Fruit fly (Drosophila melanogaster) whole organism, embryonic: ENCODE measurements around the gene CG1896.
A peak's percentile ranks its signal among the peaks of the same experiment; 100 is the strongest.

ENCODE experiments used
- ATbp ChIP-seq: fragments of 200-800 bp; sonication (Bioruptor generic); optimal IDR thresholded peaks from 2 replicates; lab custom pipeline; 2017; ENCODE audit warnings: missing biosample characterization, mild to moderate bottlenecking, missing genetic modification characterization, missing genetic modification reagents
- CG1024 ChIP-seq: fragments of 200-800 bp; sonication (Bioruptor generic); IDR thresholded peaks from 2 replicates; pipeline ENCODE4 v1.3.6; 2022; ENCODE audit warnings: missing biosample characterization, missing genetic modification characterization
- CG10267 ChIP-seq: fragments of 200-800 bp; sonication (Bioruptor generic); optimal IDR thresholded peaks from 2 replicates; lab custom pipeline; 2018; ENCODE audit warnings: missing biosample characterization, mild to moderate bottlenecking, missing genetic modification characterization, moderate library complexity
- CG12236 ChIP-seq: fragments of 200-800 bp; sonication (Bioruptor generic); optimal IDR thresholded peaks from 2 replicates; lab custom pipeline; 2016; ENCODE audit warnings: missing biosample characterization, missing genetic modification characterization
- CG12299 ChIP-seq: fragments of 200-800 bp; sonication (Bioruptor generic); optimal IDR thresholded peaks from 2 replicates; lab custom pipeline; 2018; ENCODE audit warnings: missing biosample characterization, mild to moderate bottlenecking, missing genetic modification characterization
- CG13894 ChIP-seq: fragments of 200-800 bp; sonication (Bioruptor generic); optimal IDR thresholded peaks from 3 replicates; lab custom pipeline; 2018; ENCODE audit warnings: missing biosample characterization, mild to moderate bottlenecking, missing genetic modification characterization, moderate library complexity
- CG14050 ChIP-seq: fragments of 200-800 bp; sonication (Bioruptor generic); IDR thresholded peaks from 3 replicates; pipeline ENCODE4 v1.3.6; 2022; ENCODE audit warnings: missing biosample characterization, missing genetic modification characterization
- CG14965 ChIP-seq: fragments of 200-800 bp; sonication (Bioruptor generic); optimal IDR thresholded peaks from 2 replicates; lab custom pipeline; 2016; ENCODE audit warnings: missing biosample characterization, missing genetic modification characterization, borderline replicate concordance
- CG15601 ChIP-seq: fragments of 200-800 bp; sonication (Bioruptor generic); optimal IDR thresholded peaks from 3 replicates; lab custom pipeline; 2019; ENCODE audit warnings: missing biosample characterization, mild to moderate bottlenecking, missing genetic modification characterization, moderate library complexity
- CG16779 ChIP-seq: fragments of 200-800 bp; sonication (Bioruptor generic); IDR thresholded peaks from 2 replicates; pipeline ENCODE4 v1.3.6; 2022; ENCODE audit warnings: missing biosample characterization, missing genetic modification characterization
- CG16815 ChIP-seq: fragments of 200-800 bp; sonication (Bioruptor generic); optimal IDR thresholded peaks from 3 replicates; lab custom pipeline; 2017; ENCODE audit warnings: missing biosample characterization, mild to moderate bottlenecking, missing genetic modification characterization
- CG17829 ChIP-seq: fragments of 200-800 bp; optimal IDR thresholded peaks from 2 replicates; lab custom pipeline; 2019; ENCODE audit warnings: missing biosample characterization, mild to moderate bottlenecking, missing genetic modification characterization, moderate library complexity
- CG1832 ChIP-seq: fragments of 200-800 bp; sonication (Bioruptor generic); optimal IDR thresholded peaks from 2 replicates; lab custom pipeline; 2017; ENCODE audit warnings: missing biosample characterization, mild to moderate bottlenecking, missing genetic modification characterization, inconsistent platforms
- CG18599 ChIP-seq: fragments of 200-800 bp; sonication (Bioruptor generic); optimal IDR thresholded peaks from 3 replicates; lab custom pipeline; 2017; ENCODE audit warnings: missing biosample characterization, missing genetic modification characterization, mild to moderate bottlenecking, moderate library complexity, missing genetic modification reagents
- CG30403 ChIP-seq: fragments of 200-800 bp; sonication (Bioruptor generic); optimal IDR thresholded peaks from 3 replicates; lab custom pipeline; 2016; ENCODE audit warnings: missing biosample characterization, missing genetic modification characterization
- CG31365 ChIP-seq: fragments of 200-800 bp; sonication (Bioruptor generic); optimal IDR thresholded peaks from 2 replicates; lab custom pipeline; 2018; ENCODE audit warnings: missing biosample characterization, mild to moderate bottlenecking, missing genetic modification characterization
- CG32532 ChIP-seq: fragments of 200-800 bp; sonication (Bioruptor generic); IDR thresholded peaks from 2 replicates; pipeline ENCODE4 v1.3.6; 2022; ENCODE audit warnings: missing biosample characterization, missing genetic modification characterization
- CG3838 ChIP-seq: fragments of 200-800 bp; sonication (Bioruptor generic); optimal IDR thresholded peaks from 3 replicates; lab custom pipeline; 2016; ENCODE audit warnings: missing biosample characterization, missing genetic modification characterization
- CG3847 ChIP-seq: fragments of 200-800 bp; sonication (Bioruptor generic); IDR thresholded peaks from 2 replicates; pipeline ENCODE4 v1.3.6; 2022; ENCODE audit warnings: missing biosample characterization, missing genetic modification characterization
- CG4360 ChIP-seq: fragments of 200-800 bp; sonication (Bioruptor generic); IDR thresholded peaks from 2 replicates; pipeline ENCODE4 v1.3.6; 2022; ENCODE audit warnings: missing biosample characterization, missing genetic modification characterization
- CG4854 ChIP-seq: fragments of 200-800 bp; sonication (Bioruptor generic); optimal IDR thresholded peaks from 2 replicates; lab custom pipeline; 2016; ENCODE audit warnings: missing biosample characterization, missing genetic modification characterization, inconsistent platforms
- CG6654 ChIP-seq: fragments of 200-800 bp; sonication (Bioruptor generic); optimal IDR thresholded peaks from 2 replicates; lab custom pipeline; 2017; ENCODE audit warnings: missing biosample characterization, mild to moderate bottlenecking, missing genetic modification characterization
- CG7556 ChIP-seq: fragments of 200-800 bp; sonication (Bioruptor generic); optimal IDR thresholded peaks from 2 replicates; lab custom pipeline; 2017; ENCODE audit warnings: missing biosample characterization, mild to moderate bottlenecking, missing genetic modification characterization
- CG9215 ChIP-seq: fragments of 200-800 bp; sonication (Bioruptor generic); IDR thresholded peaks from 2 replicates; pipeline ENCODE4 v1.3.6; 2022; ENCODE audit warnings: missing biosample characterization, missing genetic modification characterization
- CG9437 ChIP-seq: fragments of 200-800 bp; sonication (Bioruptor generic); optimal IDR thresholded peaks from 2 replicates; lab custom pipeline; 2018; ENCODE audit warnings: missing biosample characterization, mild to moderate bottlenecking, missing genetic modification characterization
- Dip2 ChIP-seq: fragments of 200-800 bp; sonication (Bioruptor generic); IDR thresholded peaks from 2 replicates; pipeline ENCODE4 v1.3.6; 2022; ENCODE audit warnings: missing biosample characterization, missing genetic modification characterization
- E2f2 ChIP-seq: fragments of 200-800 bp; sonication (Bioruptor generic); IDR thresholded peaks from 2 replicates; pipeline ENCODE4 v1.3.6; 2022; ENCODE audit warnings: missing biosample characterization, missing genetic modification characterization
- Fer1 ChIP-seq: fragments of 200-800 bp; sonication (Bioruptor generic); optimal IDR thresholded peaks from 2 replicates; lab custom pipeline; 2017; ENCODE audit warnings: missing biosample characterization, mild to moderate bottlenecking, missing genetic modification characterization
- MESR4 ChIP-seq: fragments of 200-800 bp; sonication (Bioruptor generic); optimal IDR thresholded peaks from 2 replicates; lab custom pipeline; 2018; ENCODE audit warnings: missing biosample characterization, mild to moderate bottlenecking, missing genetic modification characterization, moderate library complexity
- MTF-1 ChIP-seq: fragments of 200-800 bp; sonication (Bioruptor generic); optimal IDR thresholded peaks from 2 replicates; lab custom pipeline; 2018; ENCODE audit warnings: missing biosample characterization, mild to moderate bottlenecking, missing genetic modification characterization, borderline replicate concordance
- Mes4 ChIP-seq: fragments of 200-800 bp; sonication (Bioruptor generic); optimal IDR thresholded peaks from 2 replicates; lab custom pipeline; 2016; ENCODE audit warnings: missing biosample characterization, missing genetic modification characterization
- Myb ChIP-seq: fragments of 200-800 bp; sonication (Bioruptor generic); optimal IDR thresholded peaks from 2 replicates; lab custom pipeline; 2016; ENCODE audit warnings: missing biosample characterization, missing genetic modification characterization
- NC2α ChIP-seq: fragments of 200-800 bp; sonication (Bioruptor generic); optimal IDR thresholded peaks from 2 replicates; lab custom pipeline; 2016; ENCODE audit warnings: missing biosample characterization, missing genetic modification characterization
- Nf-YC ChIP-seq: fragments of 200-800 bp; optimal IDR thresholded peaks from 3 replicates; lab custom pipeline; 2019; ENCODE audit warnings: missing biosample characterization, mild to moderate bottlenecking, missing genetic modification characterization, moderate library complexity
- Oli ChIP-seq: fragments of 200-800 bp; sonication (Bioruptor generic); optimal IDR thresholded peaks from 2 replicates; lab custom pipeline; 2018; ENCODE audit warnings: missing biosample characterization, mild to moderate bottlenecking, missing genetic modification characterization, moderate library complexity
- Ssrp ChIP-seq: fragments of 200-800 bp; sonication (Bioruptor generic); optimal IDR thresholded peaks from 2 replicates; lab custom pipeline; 2018; ENCODE audit warnings: missing biosample characterization, mild to moderate bottlenecking, missing genetic modification characterization, moderate library complexity
- Vsx1 ChIP-seq: fragments of 200-800 bp; sonication (Bioruptor generic); optimal IDR thresholded peaks from 2 replicates; lab custom pipeline; 2017; ENCODE audit warnings: missing biosample characterization, mild to moderate bottlenecking, missing genetic modification characterization, missing genetic modification reagents
- ase ChIP-seq: fragments of 200-800 bp; sonication (Bioruptor generic); IDR thresholded peaks from 3 replicates; pipeline ENCODE4 v1.3.6; 2022; ENCODE audit warnings: missing biosample characterization, missing genetic modification characterization
- az2 ChIP-seq: fragments of 200-800 bp; sonication (Bioruptor generic); optimal IDR thresholded peaks from 3 replicates; lab custom pipeline; 2016; ENCODE audit warnings: missing biosample characterization, missing genetic modification characterization
- bsh ChIP-seq, 2 experiments: fragments of 200-800 bp; sonication (Bioruptor generic); optimal IDR thresholded peaks; 2 replicates each; lab custom pipeline; 2017 to 2018; ENCODE audit warnings: mild to moderate bottlenecking in 2 of 2, missing biosample characterization in 2 of 2, missing genetic modification characterization in 2 of 2, moderate library complexity in 1 of 2
- cas ChIP-seq: fragments of 200-800 bp; sonication (Bioruptor generic); IDR thresholded peaks from 2 replicates; pipeline ENCODE4 v1.3.6; 2022; ENCODE audit warnings: missing biosample characterization, missing genetic modification characterization
- caup ChIP-seq: fragments of 200-800 bp; sonication (Bioruptor generic); optimal IDR thresholded peaks from 3 replicates; lab custom pipeline; 2017; ENCODE audit warnings: missing biosample characterization, mild to moderate bottlenecking, missing genetic modification characterization, moderate library complexity; ENCODE audit not compliant: severe bottlenecking
- crc ChIP-seq: fragments of 200-800 bp; sonication (Bioruptor generic); optimal IDR thresholded peaks from 2 replicates; lab custom pipeline; 2016; ENCODE audit warnings: missing biosample characterization, missing genetic modification characterization
- eve ChIP-seq, 2 experiments: fragments of >200 bp; optimal IDR thresholded peaks; 2 replicates each; lab custom pipeline; 2017; ENCODE audit warnings: missing biosample characterization in 2 of 2, missing genetic modification characterization in 2 of 2
- inv ChIP-seq: fragments of 200-800 bp; sonication (Bioruptor generic); IDR thresholded peaks from 2 replicates; pipeline ENCODE4 v1.3.6; 2022; ENCODE audit warnings: missing biosample characterization, missing genetic modification characterization; ENCODE audit not compliant: partially characterized antibody
- mam ChIP-seq: fragments of 200-800 bp; sonication (Bioruptor generic); optimal IDR thresholded peaks from 3 replicates; lab custom pipeline; 2016; ENCODE audit warnings: missing biosample characterization, missing genetic modification characterization
- schlank ChIP-seq: fragments of 200-800 bp; sonication (Bioruptor generic); optimal IDR thresholded peaks from 2 replicates; lab custom pipeline; 2018; ENCODE audit warnings: missing biosample characterization, mild to moderate bottlenecking, missing genetic modification characterization
- seq ChIP-seq: fragments of 200-800 bp; sonication (Bioruptor generic); IDR thresholded peaks from 2 replicates; pipeline ENCODE4 v1.3.6; 2022; ENCODE audit warnings: missing biosample characterization, missing genetic modification characterization
- shn ChIP-seq: fragments of 200-800 bp; sonication (Bioruptor generic); optimal IDR thresholded peaks from 3 replicates; lab custom pipeline; 2016; ENCODE audit warnings: missing biosample characterization, missing genetic modification characterization
- sr ChIP-seq: fragments of 200-800 bp; sonication (Bioruptor generic); IDR thresholded peaks from 3 replicates; pipeline ENCODE4 v1.3.6; 2022; ENCODE audit warnings: missing biosample characterization, missing genetic modification characterization

CG1896 gene

DNA sequence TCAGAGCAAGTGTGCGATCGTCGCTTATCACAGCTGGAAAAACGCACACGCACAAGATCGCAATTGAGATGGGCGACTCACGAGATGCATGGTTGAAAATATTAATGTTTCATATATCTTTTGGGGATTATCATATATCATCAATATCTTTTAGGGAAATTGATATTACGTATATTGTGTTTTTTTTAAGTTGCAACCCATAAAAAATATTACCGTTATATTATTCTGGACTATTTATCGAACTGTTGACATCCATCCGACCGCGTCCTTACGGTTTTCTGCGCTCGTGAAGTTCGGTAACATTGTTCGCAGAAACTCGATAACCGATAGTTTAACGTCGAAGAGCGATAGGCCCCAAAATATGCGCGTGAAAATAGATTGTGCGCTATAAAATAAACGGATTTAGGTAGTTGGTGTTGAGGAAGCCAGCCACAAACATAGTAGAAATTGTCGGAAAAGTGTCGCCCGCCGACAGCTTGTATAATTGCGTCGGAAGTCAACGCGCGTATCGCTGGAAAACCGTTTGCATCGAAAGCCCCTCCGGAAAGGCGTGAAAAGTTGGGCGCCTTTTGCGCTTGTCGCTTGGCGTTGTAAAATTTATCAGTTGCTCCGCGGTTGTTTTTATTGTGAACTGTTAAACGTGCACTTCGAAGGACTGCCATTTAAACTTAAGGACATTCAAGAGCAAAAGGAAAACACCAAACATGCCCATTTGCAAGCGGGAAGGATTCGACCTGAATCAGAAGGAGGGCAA is 49.8 kb downstream of the CG1896 start, which contains the start of the genes Mccc1 and Acf (continued):
- no peak for TF ChIP-seq CG9437 (GFP tag; lab: Kevin White, UChicago)
- TF ChIP-seq E2f2 (GFP tag; lab: Robert Waterston, UW) = peak; percentile 42
- TF ChIP-seq Ssrp (tag; lab: Kevin White, UChicago) = no peak
- TF ChIP-seq cas (GFP tag; lab: Robert Waterston, UW) = no peak
- no peak for TF ChIP-seq CG14050 (GFP tag; lab: Robert Waterston, UW)
- no peak for TF ChIP-seq CG9215 (GFP tag; lab: Robert Waterston, UW)
- no peak for TF ChIP-seq NC2α (GFP tag; lab: Kevin White, UChicago)
- no peak for TF ChIP-seq seq (GFP tag; lab: Robert Waterston, UW)
- peak; percentile 2 for TF ChIP-seq Mes4 (GFP tag; lab: Kevin White, UChicago)
- no peak for TF ChIP-seq CG18599
- TF ChIP-seq CG12299 (tag; lab: Kevin White, UChicago) = no peak
- TF ChIP-seq schlank (tag; lab: Kevin White, UChicago) = no peak
- TF ChIP-seq CG3838 (GFP tag; lab: Kevin White, UChicago) = no peak
- TF ChIP-seq Oli (tag; lab: Kevin White, UChicago) = no peak
- no peak; the same call in none of the 2 replicates for TF ChIP-seq inv (GFP tag; lab: Robert Waterston, UW)
- peak; percentile 25 for TF ChIP-seq CG12236 (GFP tag; lab: Kevin White, UChicago)
- TF ChIP-seq crc = peak; percentile 33
- peak; percentile 65 for TF ChIP-seq CG30403
- TF ChIP-seq CG4854 (GFP tag; lab: Kevin White, UChicago) = no peak
- TF ChIP-seq eve (GFP tag; optimal IDR thresholded peaks at IDR 0.05; lab: Kevin White, UChicago) = no peak
- TF ChIP-seq Dip2 (GFP tag; lab: Robert Waterston, UW) = no peak
- TF ChIP-seq CG1832 (GFP tag; lab: Kevin White, UChicago) = no peak
- TF ChIP-seq ATbp (GFP tag; lab: Kevin White, UChicago) = no peak
- peak; percentile 0 for TF ChIP-seq MESR4
- TF ChIP-seq CG4360 (GFP tag; lab: Robert Waterston, UW) = no peak
- TF ChIP-seq CG3847 (GFP tag; lab: Robert Waterston, UW) = peak; percentile 44; the same call in 1 of the 2 replicates
- TF ChIP-seq MTF-1 (GFP tag; lab: Kevin White, UChicago) = no peak
- TF ChIP-seq sr (GFP tag; lab: Robert Waterston, UW) = no peak
- TF ChIP-seq CG7556 (GFP tag; lab: Kevin White, UChicago) = no peak
- no peak for TF ChIP-seq bsh (GFP tag; optimal IDR thresholded peaks at IDR 0.05; lab: Kevin White, UChicago)
- TF ChIP-seq CG15601 (tag; lab: Kevin White, UChicago) = no peak
- TF ChIP-seq mam (GFP tag; lab: Kevin White, UChicago) = peak; percentile 60
- TF ChIP-seq CG1024 (GFP tag; lab: Robert Waterston, UW) = no peak
- TF ChIP-seq Nf-YC (tag; lab: Kevin White, UChicago) = no peak
- TF ChIP-seq Fer1 (GFP tag; lab: Kevin White, UChicago) = no peak
- TF ChIP-seq caup = no peak
- TF ChIP-seq CG16815 (GFP tag; lab: Kevin White, UChicago) = no peak
- no peak for TF ChIP-seq CG16779 (GFP tag; lab: Robert Waterston, UW)
- TF ChIP-seq az2 (GFP tag; lab: Kevin White, UChicago) = peak; percentile 41
- TF ChIP-seq CG14965 (GFP tag; lab: Kevin White, UChicago) = no peak
- TF ChIP-seq CG10267 (tag; lab: Kevin White, UChicago) = peak; percentile 52
- no peak for TF ChIP-seq CG6654 (GFP tag; lab: Kevin White, UChicago)
- no peak for TF ChIP-seq Vsx1 (GFP tag; lab: Kevin White, UChicago)
- no peak for TF ChIP-seq shn
- peak; percentile 74 for TF ChIP-seq Myb (GFP tag; lab: Kevin White, UChicago)
- TF ChIP-seq CG31365 (tag; lab: Kevin White, UChicago) = no peak
- no peak for TF ChIP-seq ase (GFP tag; lab: Robert Waterston, UW)
- peak; percentile 51; the same call in 1 of the 2 replicates for TF ChIP-seq CG32532 (GFP tag; lab: Robert Waterston, UW)
- TF ChIP-seq CG13894 (tag; lab: Kevin White, UChicago) = no peak
- TF ChIP-seq CG17829 (tag; lab: Kevin White, UChicago) = peak; percentile 59
